Fruit fly (Drosophila melanogaster): ENCODE results near the gene CG17294.

CG17294 gene

DNA sequence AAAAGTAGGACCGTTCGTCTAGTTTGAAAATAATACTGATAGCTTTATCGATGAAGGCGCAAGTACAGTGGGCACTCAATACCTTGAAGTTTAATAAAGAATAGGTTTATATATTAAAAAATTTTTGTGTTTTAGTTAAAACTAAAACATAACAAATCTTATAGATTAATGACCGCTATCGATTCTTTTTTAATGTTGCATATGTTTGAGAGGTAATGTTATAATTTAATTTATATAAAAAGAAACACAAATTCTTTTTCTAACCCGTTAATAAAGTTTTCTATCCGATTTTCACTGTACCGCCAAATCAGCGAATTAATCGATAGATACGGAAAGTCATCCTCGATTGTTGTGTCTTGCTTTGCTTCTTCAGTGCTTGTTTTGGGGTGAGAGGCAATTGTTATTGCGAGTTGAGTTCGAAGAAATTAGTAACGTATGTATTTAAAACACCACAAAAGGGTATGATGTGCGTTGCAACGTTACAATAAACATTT is 7.3 kb downstream of the CG17294 start, which contains the start of the genes Dad1 and CG13384 (continued):
- TF ChIP-seq D (optimal IDR thresholded peaks at IDR 0.05) = no peak
- TF ChIP-seq D (GFP tag; optimal IDR thresholded peaks at IDR 0.05) = peak; percentile 81
- TF ChIP-seq CG4617 (GFP tag; optimal IDR thresholded peaks at IDR 0.05; ENCODE audit: borderline replicate concordance) = peak; percentile 50
- no peak for TF ChIP-seq cg (GFP tag; optimal IDR thresholded peaks at IDR 0.05)
- TF ChIP-seq CG5180 (GFP tag; optimal IDR thresholded peaks at IDR 0.05) = peak; percentile 69
- TF ChIP-seq CG1602 (GFP tag; optimal IDR thresholded peaks at IDR 0.05) = peak; percentile 92
- TF ChIP-seq ato (GFP tag; IDR thresholded peaks at IDR 0.05; ENCODE audit: partially characterized antibody) = 0 out of 2 replicates have a peak, but pooled peaks have one; percentile 23
- no peak for TF ChIP-seq ac (GFP tag; optimal IDR thresholded peaks at IDR 0.05)
- peak; percentile 87 for TF ChIP-seq CG9437 (GFP tag; optimal IDR thresholded peaks at IDR 0.05)
- peak; percentile 87 for TF ChIP-seq salm (tag; optimal IDR thresholded peaks at IDR 0.05)
- no peak for TF ChIP-seq Hr39 (optimal IDR thresholded peaks at IDR 0.05)
- TF ChIP-seq CG13775 (GFP tag; optimal IDR thresholded peaks at IDR 0.05) = peak; percentile 93
- TF ChIP-seq slbo (GFP tag; IDR thresholded peaks at IDR 0.05) = peak; percentile 96
- no peak for TF ChIP-seq cad (GFP tag; optimal IDR thresholded peaks at IDR 0.05)
- TF ChIP-seq ranshi (GFP tag; IDR thresholded peaks at IDR 0.05) = peak; percentile 89
- TF ChIP-seq CG16779 (GFP tag; IDR thresholded peaks at IDR 0.05) = 0 out of 2 replicates have a peak, but pooled peaks have one; percentile 19
- peak; percentile 89 for TF ChIP-seq caup (GFP tag; optimal IDR thresholded peaks at IDR 0.05; ENCODE audit: severe bottlenecking)
- TF ChIP-seq prd (optimal IDR thresholded peaks at IDR 0.05) = no peak
- peak; percentile 95 for TF ChIP-seq prd (GFP tag; IDR thresholded peaks at IDR 0.05)
- peak; percentile 60 for TF ChIP-seq Scr (GFP tag; IDR thresholded peaks at IDR 0.05; ENCODE audit: partially characterized antibody)
- peak; percentile 68; the same call in 3 of the 4 replicates for TF ChIP-seq Dll (GFP tag; IDR thresholded peaks at IDR 0.05; ENCODE audit: partially characterized antibody)
- TF ChIP-seq CG9932 (GFP tag; IDR thresholded peaks at IDR 0.05) = peak; percentile 97
- peak; percentile 93 for TF ChIP-seq CG18619 (GFP tag; optimal IDR thresholded peaks at IDR 0.05)
- peak; percentile 57 for TF ChIP-seq CG3065 (GFP tag; optimal IDR thresholded peaks at IDR 0.05)
- peak; percentile 51; the same call in 1 of the 3 replicates for TF ChIP-seq CG16813 (GFP tag; IDR thresholded peaks at IDR 0.05; ENCODE audit: partially characterized antibody)
- no peak for TF ChIP-seq lov (optimal IDR thresholded peaks at IDR 0.05)
- no peak for TF ChIP-seq lov (GFP tag; IDR thresholded peaks at IDR 0.05)
- peak; percentile 84 for TF ChIP-seq psq (GFP tag; optimal IDR thresholded peaks at IDR 0.05)
- TF ChIP-seq zfh2 (GFP tag; optimal IDR thresholded peaks at IDR 0.05) = peak; percentile 63
- TF ChIP-seq MBD-R2 (GFP tag; IDR thresholded peaks at IDR 0.05) = peak; percentile 65; the same call in 1 of the 2 replicates
- peak; percentile 79 for TF ChIP-seq HHEX (GFP tag; optimal IDR thresholded peaks at IDR 0.05)
- peak; percentile 93 for TF ChIP-seq CG33557 (GFP tag; optimal IDR thresholded peaks at IDR 0.05)
- TF ChIP-seq Hsf (GFP tag; optimal IDR thresholded peaks at IDR 0.05) = peak; percentile 90
- TF ChIP-seq Adf1 (GFP tag; IDR thresholded peaks at IDR 0.05) = peak; percentile 72
- peak; percentile 82 for TF ChIP-seq CG17612 (GFP tag; IDR thresholded peaks at IDR 0.05)
- TF ChIP-seq chif (GFP tag; optimal IDR thresholded peaks at IDR 0.05) = peak; percentile 46 to 74
- peak; percentile 88 for TF ChIP-seq Mrtf (GFP tag; IDR thresholded peaks at IDR 0.05)
- TF ChIP-seq dysf (GFP tag; IDR thresholded peaks at IDR 0.05) = peak; percentile 96
- peak; percentile 94 for TF ChIP-seq CG14014 (GFP tag; IDR thresholded peaks at IDR 0.05)
- TF ChIP-seq CG10431 (GFP tag; optimal IDR thresholded peaks at IDR 0.05) = peak; percentile 85
- peak; percentile 28 for TF ChIP-seq Myb (GFP tag; optimal IDR thresholded peaks at IDR 0.05)
- TF ChIP-seq Spps (tag; optimal IDR thresholded peaks at IDR 0.05) = peak; percentile 82
- peak; percentile 98 for TF ChIP-seq CG17361 (GFP tag; IDR thresholded peaks at IDR 0.05)
- peak; percentile 75 for TF ChIP-seq CG4854 (GFP tag; optimal IDR thresholded peaks at IDR 0.05)
- no peak for TF ChIP-seq sna (GFP tag; IDR thresholded peaks at IDR 0.05; ENCODE audit: partially characterized antibody)
- no peak for TF ChIP-seq sens-2 (GFP tag; IDR thresholded peaks at IDR 0.05)
- peak; percentile 91 for TF ChIP-seq Oli (tag; optimal IDR thresholded peaks at IDR 0.05)
- TF ChIP-seq dpn (GFP tag; optimal IDR thresholded peaks at IDR 0.05) = peak; percentile 62 to 93
- peak; percentile 60 for TF ChIP-seq CG3838 (GFP tag; optimal IDR thresholded peaks at IDR 0.05)
- peak; percentile 85 for TF ChIP-seq B-H1 (GFP tag; IDR thresholded peaks at IDR 0.05)
- TF ChIP-seq bigmax (GFP tag; optimal IDR thresholded peaks at IDR 0.05) = no peak
